Worm (Caenorhabditis elegans): ENCODE data around the gene ndx-3.

- no peak for TF ChIP-seq pha-4 (tag; optimal IDR thresholded peaks at IDR 0.05)
- TF ChIP-seq unc-62 (GFP tag; optimal IDR thresholded peaks at IDR 0.05) = no peak
Measured at ce11 chrII:4914214-4914613, 39.2 kb upstream of the ndx-3 start, which contains the start of gene R05F9.11.

Data from whole organism, mixed stage, embryonic.